Fruit fly (Drosophila melanogaster): ENCODE measurements around the gene Cpr97Eb.

The Cpr97Eb gene

dm6 chr3R:27109458-27109857 lies 18.5 kb upstream of the Cpr97Eb start:
- TF ChIP-seq NC2β (GFP tag; optimal IDR thresholded peaks at IDR 0.05) (no peak), Fer3 (tag; optimal IDR thresholded peaks at IDR 0.05) (no peak), gcm (GFP tag; optimal IDR thresholded peaks at IDR 0.05) (peak; percentile 74), CG11695 (GFP tag; IDR thresholded peaks at IDR 0.05) (no peak), HLH4C (GFP tag; IDR thresholded peaks at IDR 0.05; ENCODE audit: partially characterized antibody) (no peak), Ptx1 (GFP tag; IDR thresholded peaks at IDR 0.05) (no peak), Pdp1 (GFP tag; optimal IDR thresholded peaks at IDR 0.05) (peak in 1 of 2 experiments; percentile 51), Aef1 (GFP tag; IDR thresholded peaks at IDR 0.05) (no peak), shn (GFP tag; optimal IDR thresholded peaks at IDR 0.05) (no peak), chm (GFP tag; IDR thresholded peaks at IDR 0.05) (no peak), CG9817 (tag; optimal IDR thresholded peaks at IDR 0.05) (no peak), CG18599 (GFP tag; optimal IDR thresholded peaks at IDR 0.05) (no peak), CG6854 (GFP tag; optimal IDR thresholded peaks at IDR 0.05) (no peak), pho (GFP tag; optimal IDR thresholded peaks at IDR 0.05) (no peak), ap (GFP tag; IDR thresholded peaks at IDR 0.05) (no peak), az2 (GFP tag; optimal IDR thresholded peaks at IDR 0.05) (no peak)

- peak; percentile 31 for TF ChIP-seq exex (tag; optimal IDR thresholded peaks at IDR 0.05)
- peak; percentile 60 for TF ChIP-seq lab (GFP tag; optimal IDR thresholded peaks at IDR 0.05)
- no peak for TF ChIP-seq CG14667 (GFP tag; IDR thresholded peaks at IDR 0.05)
- TF ChIP-seq chinmo (GFP tag; IDR thresholded peaks at IDR 0.05; ENCODE audit: partially characterized antibody), result 0 out of 4 replicates have a peak, but pooled peaks have one; percentile 41
- TF ChIP-seq grn (GFP tag; optimal IDR thresholded peaks at IDR 0.05), result peak; percentile 80
- 0 out of 2 replicates have a peak, but pooled peaks have one; percentile 25 for TF ChIP-seq GATAe (GFP tag; conservative IDR thresholded peaks at IDR 0.05)
These were observed 17.2 kb upstream of the Cpr97Eb start for dm6 chr3R:27108111-27108510.

dm6 chr3R:27106134-27106694 lies 15.3 kb upstream of the Cpr97Eb start, which contains the start of gene CAH9:
Gene CAH9 (minus strand): TSS chr3R:27106184.
- TF ChIP-seq CG7372 (GFP tag; IDR thresholded peaks at IDR 0.05) (peak; percentile 73), CG3847 (GFP tag; IDR thresholded peaks at IDR 0.05) (no peak), cwo (GFP tag; optimal IDR thresholded peaks at IDR 0.05) (peak; percentile 8), bowl (GFP tag; IDR thresholded peaks at IDR 0.05) (no peak), Ets65A (GFP tag) (peak; percentile 61), Drgx (GFP tag; IDR thresholded peaks at IDR 0.05) (no peak), NFAT (GFP tag; IDR thresholded peaks at IDR 0.05) (0 out of 2 replicates have a peak, but pooled peaks have one; percentile 3)

dm6 chr3R:27105439-27105838 lies 14.5 kb upstream of the Cpr97Eb start:
- no peak for TF ChIP-seq Vsx1 (GFP tag; optimal IDR thresholded peaks at IDR 0.05)
- no peak for TF ChIP-seq Hr51 (GFP tag; optimal IDR thresholded peaks at IDR 0.05)
- no peak for TF ChIP-seq CG15073 (GFP tag; optimal IDR thresholded peaks at IDR 0.05)
- peak; percentile 57 for TF ChIP-seq Hey (tag; optimal IDR thresholded peaks at IDR 0.05)
- peak; percentile 66 for TF ChIP-seq exex (tag; optimal IDR thresholded peaks at IDR 0.05)

- peak; percentile 7 for TF ChIP-seq sens (GFP tag)
- TF ChIP-seq br (optimal IDR thresholded peaks at IDR 0.05), result no peak
- TF ChIP-seq CG6791 (GFP tag; IDR thresholded peaks at IDR 0.05; ENCODE audit: partially characterized antibody), result no peak
- TF ChIP-seq Meics (GFP tag; optimal IDR thresholded peaks at IDR 0.05), result no peak
These were observed 10.0 kb upstream of the Cpr97Eb start, which contains the start of gene Jhbp11 for dm6 chr3R:27100930-27101329. Gene Jhbp11 (plus strand): TSS chr3R:27101230.
